Fruit fly (Drosophila melanogaster): Measurements from ENCODE around the gene CG44422.

DNA sequence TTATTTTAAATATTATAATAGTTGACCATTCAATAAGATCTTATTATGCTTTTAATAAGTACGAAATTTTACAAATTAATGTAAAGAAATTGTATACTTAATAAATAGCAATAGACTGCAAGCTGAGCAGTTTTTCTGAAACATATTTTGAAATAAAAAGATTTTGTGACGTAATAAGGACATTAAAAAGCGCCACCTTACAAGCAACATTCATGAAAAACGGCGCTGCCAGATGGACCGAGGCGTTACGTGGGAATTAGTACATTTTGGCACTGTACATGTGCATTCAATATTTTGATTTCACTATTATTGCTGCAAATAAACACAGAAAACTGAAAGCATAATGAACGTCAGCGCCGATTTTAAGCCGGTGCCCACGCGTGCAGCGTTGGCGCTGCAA is 46.2 kb upstream of the CG44422 start, which contains the start of gene CG1738:
- TF ChIP-seq Hnf4 (GFP tag; optimal IDR thresholded peaks at IDR 0.05): no peak
- no peak for TF ChIP-seq Myc (optimal IDR thresholded peaks at IDR 0.05)
- peak; percentile 63 for TF ChIP-seq woc (GFP tag; optimal IDR thresholded peaks at IDR 0.05)
- TF ChIP-seq Mio (GFP tag; optimal IDR thresholded peaks at IDR 0.05): no peak
- TF ChIP-seq CG32264 (GFP tag; optimal IDR thresholded peaks at IDR 0.05): no peak
- TF ChIP-seq Hr83 (GFP tag; optimal IDR thresholded peaks at IDR 0.05; ENCODE audit: poor library complexity, severe bottlenecking): no peak
- TF ChIP-seq HLH106 (tag; optimal IDR thresholded peaks at IDR 0.05): peak; percentile 37
- TF ChIP-seq Hr78 (GFP tag; optimal IDR thresholded peaks at IDR 0.05): no peak
- no peak for TF ChIP-seq ey (GFP tag; optimal IDR thresholded peaks at IDR 0.05)
- TF ChIP-seq Dif (GFP tag; optimal IDR thresholded peaks at IDR 0.05; ENCODE audit: partially characterized antibody): no peak

Data from whole organism, wandering third instar larva.